Fruit fly (Drosophila melanogaster) whole organism, larva: ENCODE results near the gene vn.

Source experiments
- noc ChIP-seq: fragments of 200-800 bp; sonication (Bioruptor generic); optimal IDR thresholded peaks from 3 replicates; lab custom pipeline; 2019; ENCODE audit warnings: missing biosample characterization, mild to moderate bottlenecking, missing genetic modification characterization, moderate library complexity

vn gene

dm6 chr3L:5856081-5856826, 10.8 kb upstream of the vn start:
- TF ChIP-seq noc (tag; lab: Kevin White, UChicago): no peak

dm6 chr3L:5855098-5855497, 9.6 kb upstream of the vn start:
- no peak for TF ChIP-seq noc (tag; lab: Kevin White, UChicago)

dm6 chr3L:5851636-5852035, 6.2 kb upstream of the vn start:
- TF ChIP-seq noc (tag; lab: Kevin White, UChicago): no peak

DNA sequence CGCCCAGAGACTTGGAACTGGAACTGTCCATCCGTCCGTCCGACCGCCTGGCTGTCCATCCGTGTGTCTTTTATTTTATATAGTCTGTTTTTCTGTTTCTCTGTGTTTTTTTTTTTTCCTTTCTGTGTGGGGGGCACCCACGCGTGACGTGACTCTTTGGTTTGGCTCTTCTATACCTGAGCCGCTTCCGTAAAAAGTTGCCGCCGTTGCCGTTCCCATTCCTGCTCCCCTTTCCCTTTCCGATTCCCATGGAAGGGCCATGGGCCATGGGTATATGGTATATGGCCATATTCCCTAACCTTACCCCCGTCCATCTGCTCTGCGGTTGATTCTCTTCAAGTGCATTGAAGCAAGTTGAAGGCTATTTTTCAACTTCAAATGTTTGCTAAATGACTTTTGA, 3.5 kb upstream of the vn start:
- no peak for TF ChIP-seq noc (tag; lab: Kevin White, UChicago)

DNA sequence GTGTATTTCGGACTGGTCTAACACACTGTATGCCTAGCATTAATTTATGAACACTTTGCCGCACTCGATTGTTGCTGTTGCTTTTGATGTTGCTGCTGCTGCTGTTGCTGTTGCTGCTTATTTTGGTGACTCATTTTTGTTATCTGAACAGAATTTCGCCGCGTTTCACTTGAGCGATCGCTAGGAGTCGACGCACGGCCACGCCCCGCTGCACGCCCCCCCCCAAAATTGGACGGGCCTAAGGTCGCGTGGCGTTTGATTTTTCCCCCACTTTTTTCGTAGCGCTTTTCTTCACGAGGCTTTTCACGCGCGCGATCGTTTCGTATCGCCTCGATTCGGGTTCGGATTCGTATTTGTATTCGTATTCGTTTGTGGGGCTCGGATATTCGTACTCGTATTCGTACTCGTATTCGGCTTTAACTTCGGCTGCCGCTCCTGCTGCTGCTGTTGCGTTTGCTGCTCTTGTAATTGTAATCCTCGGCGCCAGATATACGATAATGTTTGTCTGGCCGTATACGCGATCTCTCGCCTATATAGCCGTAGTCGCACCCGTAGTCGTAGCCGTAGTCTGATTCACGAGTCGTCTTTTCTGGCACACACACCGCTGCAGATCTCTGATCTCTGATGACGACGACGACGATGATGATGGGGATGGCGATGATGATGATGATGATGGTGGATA, 1.4 kb downstream of the vn start:
- no peak for TF ChIP-seq noc (tag; lab: Kevin White, UChicago)

DNA sequence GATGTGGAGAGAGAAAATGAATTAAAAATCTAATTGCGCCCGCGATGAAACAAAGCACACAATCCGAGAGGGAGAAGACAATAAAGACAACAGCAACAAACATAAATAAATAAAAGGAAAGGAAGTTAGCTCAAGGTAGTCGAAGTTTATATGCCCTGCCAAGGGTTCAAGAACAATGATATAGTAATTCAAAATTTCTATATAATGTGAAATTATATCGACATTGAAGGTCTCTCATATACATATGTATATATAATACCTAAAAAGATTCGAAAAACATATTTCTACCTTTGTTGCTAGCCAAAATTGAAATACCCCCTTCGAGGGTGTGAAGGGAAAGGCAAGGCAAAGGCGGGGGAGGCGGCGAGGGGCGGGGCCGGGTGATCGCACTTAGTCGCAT, 4.6 kb downstream of the vn start:
- no peak for TF ChIP-seq noc (tag; lab: Kevin White, UChicago)

- no peak for TF ChIP-seq noc (tag; lab: Kevin White, UChicago)
Measured at dm6 chr3L:5838880-5839279, 6.6 kb downstream of the vn start.

DNA sequence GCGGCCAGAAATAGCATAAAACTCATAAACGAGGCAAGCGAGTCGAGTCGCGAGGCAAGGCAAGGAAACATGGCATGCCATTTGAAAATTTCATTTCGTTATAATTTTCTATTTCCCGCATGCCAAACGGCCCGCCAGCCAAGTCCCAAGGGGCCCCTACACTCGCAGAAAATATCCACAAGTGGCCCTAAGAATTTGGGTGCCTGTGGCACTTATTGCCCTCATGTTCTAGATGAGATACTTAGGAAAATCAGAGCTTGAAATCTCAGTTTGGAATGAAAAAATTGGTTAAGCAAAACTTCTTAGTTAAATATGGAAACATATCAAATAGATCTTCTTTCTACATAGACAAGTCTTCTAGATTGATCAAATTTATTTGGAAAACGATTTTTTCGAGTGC, 7.2 kb downstream of the vn start:
- TF ChIP-seq noc (tag; lab: Kevin White, UChicago): no peak

DNA sequence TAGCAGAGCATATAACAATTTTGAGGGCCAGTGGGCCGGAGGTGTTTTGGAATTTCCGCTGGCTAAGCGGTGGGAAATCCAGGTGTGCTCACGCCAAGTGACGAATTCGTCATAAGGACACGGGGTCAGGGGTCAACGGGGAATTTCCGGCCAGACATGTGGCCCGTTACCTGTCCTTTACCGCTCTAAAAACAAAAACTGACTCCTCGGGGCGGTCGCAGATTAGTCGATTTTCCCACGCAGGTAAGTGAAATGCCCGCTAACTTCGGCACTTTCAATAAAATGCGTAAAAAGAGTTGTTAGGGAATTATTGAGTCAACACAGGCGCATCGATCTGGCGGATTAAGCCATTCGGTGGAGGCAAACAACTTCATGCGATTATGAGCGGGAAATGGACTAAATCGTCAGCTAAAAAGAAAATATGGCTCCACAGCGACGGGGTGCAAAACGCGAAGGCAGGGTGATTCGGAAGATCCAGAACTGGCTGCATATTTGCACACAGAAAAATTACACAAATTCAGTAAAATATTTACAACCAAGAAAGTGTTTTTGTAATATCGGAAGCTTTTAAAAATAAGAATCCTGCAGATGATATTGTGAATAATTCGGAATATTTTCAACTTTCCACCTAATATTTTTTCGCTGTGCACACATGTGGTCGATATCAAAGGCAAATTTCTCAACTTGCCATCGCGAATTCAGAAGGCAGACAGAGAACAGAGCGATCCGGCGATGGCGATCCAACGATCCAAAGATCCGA, 9.4 kb downstream of the vn start:
- TF ChIP-seq noc (tag; lab: Kevin White, UChicago): no peak

dm6 chr3L:5835431-5835830, 10.0 kb downstream of the vn start:
- TF ChIP-seq noc (tag; lab: Kevin White, UChicago): no peak

DNA sequence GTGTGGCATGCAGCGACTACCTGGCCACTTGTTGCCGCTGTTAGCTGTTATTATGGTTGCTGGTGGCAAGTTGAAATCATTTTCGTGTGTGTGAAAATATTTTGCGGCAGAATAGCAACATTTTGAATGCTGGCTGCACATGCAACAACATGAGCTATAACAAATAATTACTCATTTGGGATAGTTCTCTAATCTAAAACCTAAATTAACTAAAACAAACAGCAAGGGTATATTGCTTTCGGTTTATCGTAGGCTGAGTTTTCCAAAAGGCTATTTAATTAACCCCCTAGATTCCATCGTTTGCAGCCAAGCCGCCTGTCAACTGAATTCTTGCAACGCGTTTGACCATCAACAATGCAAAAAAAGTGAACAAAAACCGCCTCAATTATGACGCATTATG, 10.7 kb downstream of the vn start:
- no peak for TF ChIP-seq noc (tag; lab: Kevin White, UChicago)

DNA sequence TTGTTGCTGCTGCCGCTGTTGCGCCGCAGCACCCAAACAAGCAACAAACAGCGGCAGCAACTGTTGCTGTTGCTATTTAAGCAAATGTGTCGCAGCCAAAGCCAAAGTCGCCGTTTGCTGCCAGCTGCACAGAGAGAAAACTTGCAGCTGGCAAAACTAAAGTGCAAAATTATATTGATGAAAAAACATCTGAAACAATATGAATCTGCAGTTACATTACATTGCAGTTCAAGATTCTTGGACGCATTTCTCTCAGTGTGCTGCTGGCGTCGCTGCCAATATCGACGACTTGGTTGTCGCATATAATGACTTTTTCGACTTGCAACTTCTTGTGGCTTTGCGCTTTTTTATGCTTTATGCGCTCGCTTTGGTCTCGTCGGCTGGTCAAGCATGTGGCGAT, 11.2 kb downstream of the vn start:
- TF ChIP-seq noc (tag; lab: Kevin White, UChicago): no peak

dm6 chr3L:5833761-5834160, 11.7 kb downstream of the vn start:
- no peak for TF ChIP-seq noc (tag; lab: Kevin White, UChicago)

DNA sequence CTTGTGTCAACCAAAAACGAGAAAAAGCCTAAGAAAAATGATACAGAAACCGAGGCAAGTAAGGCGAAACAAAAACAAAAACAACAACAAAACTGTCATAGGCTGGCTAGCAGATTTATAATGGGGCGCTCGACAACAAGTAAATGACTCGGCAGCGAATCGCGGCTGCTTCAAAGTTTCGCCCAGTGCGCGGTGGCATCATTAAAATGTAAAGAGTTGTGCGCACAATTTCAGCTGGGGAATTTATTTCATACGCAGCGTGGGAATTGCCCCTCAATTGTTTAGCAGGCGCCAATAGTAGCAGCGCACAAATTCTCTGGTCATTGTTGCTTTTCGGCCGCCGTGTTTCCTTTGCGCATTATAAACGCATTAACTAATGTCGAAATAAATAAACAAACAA, 13.6 kb downstream of the vn start:
- TF ChIP-seq noc (tag; lab: Kevin White, UChicago): no peak

dm6 chr3L:5830649-5831048, 14.8 kb downstream of the vn start:
- TF ChIP-seq noc (tag; lab: Kevin White, UChicago): no peak

DNA sequence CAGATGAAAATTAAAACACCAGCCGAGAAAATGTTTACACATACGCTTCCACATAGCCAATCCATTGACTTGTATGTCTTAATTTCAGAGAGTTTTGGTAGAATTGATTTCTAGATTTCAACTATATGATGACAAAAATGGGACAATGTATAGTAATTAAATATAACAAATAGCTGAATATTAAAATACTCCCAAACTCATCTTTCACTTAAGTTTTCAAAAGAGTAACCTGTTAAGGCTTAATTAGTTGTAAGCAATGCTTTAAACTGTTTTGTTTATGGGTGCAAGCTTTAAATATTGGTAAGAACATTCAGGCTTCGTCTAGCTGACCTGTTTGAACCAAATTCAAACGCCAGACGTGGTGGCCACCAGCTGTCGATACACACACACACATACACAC, 16.8 kb downstream of the vn start:
- TF ChIP-seq noc (tag; lab: Kevin White, UChicago): no peak
